Worm (Caenorhabditis elegans) whole organism, L1 larva: ENCODE data around the gene mrps-24.

Experiments
- Y116A8C.19 ChIP-seq: sonication (generic microtip); optimal IDR thresholded peaks from 2 replicates; lab custom pipeline; 2016; ENCODE audit warnings: missing compliant biosample characterization, missing genetic modification characterization, borderline replicate concordance
- alr-1 ChIP-seq: fragments of 200-800 bp; sonication (Bioruptor generic); optimal IDR thresholded peaks from 2 replicates; lab custom pipeline; 2018; ENCODE audit warnings: borderline replicate concordance, mild to moderate bottlenecking, missing genetic modification characterization, missing compliant biosample characterization
- aly-2 ChIP-seq: fragments of 150-350 bp; optimal IDR thresholded peaks from 2 replicates; lab custom pipeline; 2014; ENCODE audit warnings: missing biosample characterization, missing genetic modification characterization
- blmp-1 ChIP-seq: fragments of 150-350 bp; optimal IDR thresholded peaks from 2 replicates; lab custom pipeline; 2014; ENCODE audit warnings: missing biosample characterization, missing genetic modification characterization
- ceh-8 ChIP-seq: fragments of 200-800 bp; sonication (Bioruptor generic); optimal IDR thresholded peaks from 2 replicates; lab custom pipeline; 2018; ENCODE audit warnings: mild to moderate bottlenecking, missing genetic modification characterization, moderate library complexity, missing compliant biosample characterization
- ceh-90 ChIP-seq: sonication (generic microtip); optimal IDR thresholded peaks from 2 replicates; lab custom pipeline; 2016; ENCODE audit warnings: missing genetic modification characterization, missing compliant biosample characterization
- ces-1 ChIP-seq: fragments of 150-350 bp; optimal IDR thresholded peaks from 2 replicates; lab custom pipeline; 2014; ENCODE audit warnings: missing biosample characterization, missing genetic modification reagents, missing genetic modification characterization
- efl-1 ChIP-seq, 4 experiments: fragments of 150-350 bp; optimal IDR thresholded peaks in 3 of 4; peaks in 1 of 4; 1 replicate in 1 of 4; 2 replicates in 3 of 4; lab custom pipeline; 2014; ENCODE audit warnings: missing biosample characterization in 2 of 4, missing genetic modification characterization in 2 of 4, missing genetic modification reagents in 2 of 4
- egl-27 ChIP-seq, 2 experiments: fragments of 150-350 bp in 1 of 2; sonication (generic microtip); optimal IDR thresholded peaks; 3 replicates each; lab custom pipeline; 2017 to 2018; ENCODE audit warnings: missing biosample characterization in 2 of 2, missing genetic modification characterization in 2 of 2, missing genetic modification reagents in 2 of 2
- elt-2 ChIP-seq: sonication (generic microtip); optimal IDR thresholded peaks from 2 replicates; lab custom pipeline; 2016; ENCODE audit warnings: missing genetic modification characterization, mild to moderate bottlenecking, inconsistent platforms, missing compliant biosample characterization, missing genetic modification reagents
- elt-3 ChIP-seq, 6 experiments: fragments of 150-350 bp in 1 of 6; sonication (generic microtip); optimal IDR thresholded peaks; 2 replicates each; lab custom pipeline; 2017 to 2018; ENCODE audit warnings: missing biosample characterization in 6 of 6, missing genetic modification characterization in 6 of 6, inconsistent platforms in 1 of 6
- ets-5 ChIP-seq: fragments of 200-800 bp; sonication (Bioruptor generic); IDR thresholded peaks from 2 replicates; pipeline ENCODE4 v1.3.6; 2022; ENCODE audit warnings: missing genetic modification characterization, missing compliant biosample characterization
- fkh-10 ChIP-seq: sonication (generic microtip); optimal IDR thresholded peaks from 2 replicates; lab custom pipeline; 2017; ENCODE audit warnings: missing biosample characterization, missing genetic modification reagents, missing genetic modification characterization
- fos-1 ChIP-seq: fragments of 150-350 bp; optimal IDR thresholded peaks from 2 replicates; lab custom pipeline; 2014; ENCODE audit warnings: missing biosample characterization, missing genetic modification characterization
- hlh-17 ChIP-seq: fragments of 200-800 bp; sonication (Bioruptor generic); optimal IDR thresholded peaks from 2 replicates; lab custom pipeline; 2018; ENCODE audit warnings: missing genetic modification characterization, mild to moderate bottlenecking, missing compliant biosample characterization, moderate library complexity, borderline replicate concordance
- hlh-4 ChIP-seq: sonication (generic microtip); optimal IDR thresholded peaks from 2 replicates; lab custom pipeline; 2016; ENCODE audit warnings: mild to moderate bottlenecking, missing genetic modification characterization, missing compliant biosample characterization
- jun-1 ChIP-seq: fragments of 150-350 bp; optimal IDR thresholded peaks from 2 replicates; lab custom pipeline; 2014; ENCODE audit warnings: missing biosample characterization, missing genetic modification reagents, missing genetic modification characterization
- lin-13 ChIP-seq: fragments of 150-350 bp; optimal IDR thresholded peaks from 2 replicates; lab custom pipeline; 2014; ENCODE audit warnings: missing biosample characterization, missing genetic modification reagents, missing genetic modification characterization
- lin-14 ChIP-seq: fragments of 200-800 bp; sonication (Bioruptor generic); optimal IDR thresholded peaks from 2 replicates; lab custom pipeline; 2018; ENCODE audit warnings: mild to moderate bottlenecking, missing genetic modification characterization, moderate library complexity, missing compliant biosample characterization
- lin-15B ChIP-seq: fragments of 150-350 bp; sonication (generic microtip); optimal IDR thresholded peaks from 3 replicates; lab custom pipeline; 2014; ENCODE audit warnings: missing biosample characterization, missing genetic modification characterization
- lin-39 ChIP-seq: fragments of 150-350 bp; optimal IDR thresholded peaks from 2 replicates; lab custom pipeline; 2014; ENCODE audit warnings: missing biosample characterization, missing genetic modification reagents, missing genetic modification characterization
- mdl-1 ChIP-seq, 2 experiments: fragments of 150-350 bp; optimal IDR thresholded peaks; 2 replicates each; lab custom pipeline; 2014 to 2017; ENCODE audit warnings: missing biosample characterization in 2 of 2, missing genetic modification characterization in 2 of 2, inconsistent platforms in 1 of 2
- nhr-20 ChIP-seq: sonication (generic microtip); optimal IDR thresholded peaks from 2 replicates; lab custom pipeline; 2016; ENCODE audit warnings: mild to moderate bottlenecking, missing genetic modification characterization, missing compliant biosample characterization
- nhr-28 ChIP-seq: fragments of 150-350 bp; optimal IDR thresholded peaks from 2 replicates; lab custom pipeline; 2014; ENCODE audit warnings: missing biosample characterization, missing genetic modification characterization
- nhr-71 ChIP-seq: sonication (generic microtip); optimal IDR thresholded peaks from 2 replicates; lab custom pipeline; 2016; ENCODE audit warnings: mild to moderate bottlenecking, missing genetic modification characterization, moderate library complexity, missing compliant biosample characterization
- nhr-77 ChIP-seq: fragments of 150-350 bp; optimal IDR thresholded peaks from 2 replicates; lab custom pipeline; 2014; ENCODE audit warnings: missing biosample characterization, missing genetic modification characterization
- nhr-85 ChIP-seq: sonication (generic microtip); peaks from one replicate; lab custom pipeline; 2016; ENCODE audit warnings: missing genetic modification characterization, inconsistent platforms, missing compliant biosample characterization
- sptf-1 ChIP-seq: fragments of 150-350 bp; optimal IDR thresholded peaks from 2 replicates; lab custom pipeline; 2014; ENCODE audit warnings: missing biosample characterization, missing genetic modification characterization
- tbx-2 ChIP-seq: sonication (generic microtip); optimal IDR thresholded peaks from 2 replicates; lab custom pipeline; 2016; ENCODE audit warnings: missing genetic modification characterization, missing compliant biosample characterization
- vab-15 ChIP-seq: sonication (generic microtip); optimal IDR thresholded peaks from 2 replicates; lab custom pipeline; 2017; ENCODE audit warnings: missing genotype, mild to moderate bottlenecking, missing genetic modification characterization, missing compliant biosample characterization
- xbp-1 ChIP-seq: sonication (generic microtip); optimal IDR thresholded peaks from 2 replicates; lab custom pipeline; 2016; ENCODE audit warnings: missing genetic modification characterization, missing compliant biosample characterization
- zag-1 ChIP-seq: fragments of 150-350 bp; optimal IDR thresholded peaks from 2 replicates; lab custom pipeline; 2014; ENCODE audit warnings: missing biosample characterization, missing genetic modification characterization
- ztf-11 ChIP-seq, 2 experiments: sonication (generic microtip); optimal IDR thresholded peaks; 2 replicates each; lab custom pipeline; 2016 to 2017; ENCODE audit warnings: missing genetic modification characterization in 2 of 2, missing biosample characterization in 1 of 2, missing compliant biosample characterization in 1 of 2

Gene mrps-24

ce11 chrIV:7747838-7748237, 38.0 kb downstream of the mrps-24 start, which contains the start of gene klo-1:
klo-1 (minus strand) TSS chrIV:7748225.
- TF ChIP-seq fos-1 (tag; lab: Kevin White, UChicago) (no peak), elt-2 (tag; lab: Kevin White, UChicago) (peak; percentile 49), mdl-1 (tag; optimal IDR thresholded peaks at IDR 0.05; lab: Kevin White, UChicago) (no peak), nhr-85 (tag; lab: Kevin White, UChicago) (no peak), xbp-1 (tag; lab: Kevin White, UChicago) (no peak), ztf-11 (tag; optimal IDR thresholded peaks at IDR 0.05; lab: Kevin White, UChicago) (no peak)

DNA sequence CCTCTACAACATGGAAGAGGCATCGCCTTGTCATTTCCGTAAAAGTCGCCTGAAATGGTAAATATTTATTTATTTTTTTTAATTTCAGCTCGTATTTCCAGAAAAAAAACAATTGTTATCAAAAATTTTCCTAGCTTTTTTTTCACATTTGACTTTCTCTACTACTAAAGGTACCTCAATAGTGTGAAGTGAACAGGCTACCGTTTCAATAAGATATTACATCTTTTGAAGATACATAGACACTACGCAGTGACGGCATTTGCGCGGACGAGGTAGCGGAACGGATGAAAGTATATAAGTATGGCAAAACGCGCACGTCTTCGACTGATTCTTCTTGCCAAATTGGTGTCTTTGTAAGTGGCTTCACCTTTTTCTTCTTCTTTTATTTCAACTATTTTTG, 43.3 kb downstream of the mrps-24 start, which contains the start of gene col-14:
TSS of gene col-14 (plus strand) at position 301 of the 400 bp plus-strand sequence.
- TF ChIP-seq efl-1 (optimal IDR thresholded peaks at IDR 0.05; lab: Kevin White, UChicago) (no peak), efl-1 (GFP tag; optimal IDR thresholded peaks at IDR 0.05 in 1 of 2; lab: Kevin White, UChicago) (peak in 1 of 2 experiments; percentile 14), zag-1 (tag; lab: Kevin White, UChicago) (no peak)

DNA sequence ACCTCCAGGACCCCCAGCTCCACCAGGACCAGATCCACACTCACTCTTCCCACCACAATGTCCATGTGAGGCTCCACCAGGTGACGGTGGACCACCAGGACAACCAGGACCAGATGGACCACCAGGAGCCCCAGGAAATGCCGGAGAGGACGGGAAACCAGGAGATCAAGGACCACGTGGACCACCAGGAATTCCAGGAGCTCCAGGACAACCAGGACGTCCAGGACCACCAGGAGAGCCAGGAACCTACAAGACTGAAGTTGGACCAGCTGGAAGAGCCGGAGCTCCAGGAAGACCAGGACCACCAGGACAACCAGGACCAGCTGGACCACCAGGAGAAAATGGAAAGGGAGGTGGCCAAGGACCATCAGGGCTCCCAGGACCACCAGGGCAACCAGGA, 44.3 kb downstream of the mrps-24 start:
- TF ChIP-seq sptf-1 = no peak
- TF ChIP-seq blmp-1 (tag; lab: Kevin White, UChicago) = no peak
- no peak for TF ChIP-seq Y116A8C.19 (tag; lab: Kevin White, UChicago)
- no peak for TF ChIP-seq lin-39 (tag; lab: Kevin White, UChicago)
- TF ChIP-seq nhr-20 (tag; lab: Kevin White, UChicago) = no peak
- TF ChIP-seq ets-5 (GFP tag; lab: Robert Waterston, UW) = no peak
- no peak for TF ChIP-seq lin-13
- no peak for TF ChIP-seq hlh-17 (GFP tag; lab: Kevin White, UChicago)
- TF ChIP-seq ceh-90 (tag; lab: Kevin White, UChicago) = no peak
- TF ChIP-seq egl-27 (tag; optimal IDR thresholded peaks at IDR 0.05; lab: Kevin White, UChicago) = no peak
- TF ChIP-seq nhr-85 (tag; lab: Kevin White, UChicago) = no peak
- TF ChIP-seq, all 84 proteins: peak for 0

DNA sequence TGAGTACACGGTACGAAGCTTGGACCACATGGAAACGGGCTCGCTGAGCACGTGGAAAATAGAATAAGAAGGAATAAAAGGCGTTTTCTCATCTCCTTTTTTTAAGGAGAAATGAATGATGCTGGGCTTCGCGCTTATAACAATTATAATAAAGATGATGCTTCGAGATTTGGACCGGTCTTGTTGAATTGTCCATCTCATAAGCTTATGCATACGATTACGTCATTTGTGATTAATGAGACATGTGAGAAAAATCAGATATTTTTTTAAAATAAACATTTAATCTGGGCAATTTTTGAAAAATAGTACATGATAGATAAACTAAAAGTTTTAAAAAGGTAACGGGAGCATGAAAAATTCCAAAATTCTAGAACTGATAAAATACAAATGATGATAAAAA, 47.4 kb downstream of the mrps-24 start, which contains the start of gene C46A5.4:
TSS of gene C46A5.4 (minus strand) at position 101 of the 400 bp plus-strand sequence.
- TF ChIP-seq ceh-8 = no peak
- TF ChIP-seq alr-1 = no peak
- TF ChIP-seq aly-2 (tag; lab: Kevin White, UChicago) = no peak
- no peak for TF ChIP-seq sptf-1
- no peak for TF ChIP-seq ztf-11 (tag; optimal IDR thresholded peaks at IDR 0.05; lab: Kevin White, UChicago)

DNA sequence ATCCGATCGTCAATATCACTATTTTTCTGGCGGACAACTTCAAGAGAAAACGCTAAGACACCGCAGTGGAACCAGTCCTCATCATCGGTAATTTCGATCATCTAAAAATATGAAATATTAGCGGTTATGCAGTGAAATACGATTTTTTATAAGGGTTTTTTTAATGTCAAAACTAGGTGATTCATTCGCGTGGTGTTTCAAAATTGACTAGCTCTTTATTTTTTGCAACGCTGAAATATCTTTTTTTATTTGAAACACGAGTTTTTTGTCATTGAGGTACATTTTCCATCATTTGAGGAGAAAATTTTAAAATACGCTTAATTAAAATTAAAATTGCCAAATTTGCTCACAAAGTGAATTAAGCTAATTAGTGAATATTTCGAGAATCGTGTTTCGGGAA, 49.7 kb downstream of the mrps-24 start, which contains the start of gene dsb-3:
TSS of gene dsb-3 (minus strand) at position 101 of the 400 bp plus-strand sequence.
- TF ChIP-seq lin-14 (GFP tag; lab: Kevin White, UChicago) = no peak
- TF ChIP-seq vab-15 (tag; lab: Kevin White, UChicago) = no peak
- no peak for TF ChIP-seq aly-2 (tag; lab: Kevin White, UChicago)
- no peak for TF ChIP-seq ces-1 (GFP tag; lab: Kevin White, UChicago)
- TF ChIP-seq xbp-1 (tag; lab: Kevin White, UChicago) = no peak
- TF ChIP-seq fos-1 (tag; lab: Kevin White, UChicago) = no peak
- no peak for TF ChIP-seq nhr-28 (tag; lab: Kevin White, UChicago)
- TF ChIP-seq hlh-4 (tag; lab: Kevin White, UChicago) = no peak

- TF ChIP-seq elt-3 (tag; optimal IDR thresholded peaks at IDR 0.05; lab: Kevin White, UChicago) = no peak
- TF ChIP-seq fkh-10 (GFP tag; lab: Kevin White, UChicago) = no peak
- TF ChIP-seq nhr-71 (tag; lab: Kevin White, UChicago) = no peak
- TF ChIP-seq jun-1 (tag; lab: Kevin White, UChicago) = no peak
- TF ChIP-seq ceh-8 = no peak
- no peak for TF ChIP-seq tbx-2
- TF ChIP-seq hlh-17 (GFP tag; lab: Kevin White, UChicago) = no peak
- no peak for TF ChIP-seq nhr-77 (tag; lab: Kevin White, UChicago)
- TF ChIP-seq ztf-11 (tag; optimal IDR thresholded peaks at IDR 0.05; lab: Kevin White, UChicago) = no peak
- TF ChIP-seq lin-15B (tag; lab: Kevin White, UChicago) = no peak
- TF ChIP-seq lin-13 = no peak
Measured at ce11 chrIV:7760117-7760516, 50.3 kb downstream of the mrps-24 start, which contains the start of gene del-7. del-7 (plus strand) TSS chrIV:7760417.
